Worm (Caenorhabditis elegans) whole organism, L4 larva: ENCODE results near the gene ZK1248.19.

Source experiments
- T20F7.1 ChIP-seq: fragments of 200-800 bp; sonication (Bioruptor generic); optimal IDR thresholded peaks from 2 replicates; lab custom pipeline; 2018; ENCODE audit warnings: mild to moderate bottlenecking, missing genetic modification characterization, missing compliant biosample characterization
- lin-13 ChIP-seq: fragments of 150-350 bp; optimal IDR thresholded peaks from 2 replicates; lab custom pipeline; 2014; ENCODE audit warnings: missing biosample characterization, missing genetic modification reagents, missing genetic modification characterization
- mdl-1 ChIP-seq, 2 experiments: fragments of 150-350 bp in 1 of 2; sonication (generic microtip) in 1 of 2; optimal IDR thresholded peaks; 2 replicates each; lab custom pipeline; 2014 to 2017; ENCODE audit warnings: missing biosample characterization in 2 of 2, missing genetic modification characterization in 2 of 2
- nhr-25 ChIP-seq: sonication (generic microtip); optimal IDR thresholded peaks from 2 replicates; lab custom pipeline; 2017; ENCODE audit warnings: missing genetic modification characterization, mild to moderate bottlenecking, missing compliant biosample characterization, antibody characterized with exemption, moderate library complexity, borderline replicate concordance; ENCODE audit not compliant: insufficient read depth
- nhr-28 ChIP-seq: fragments of 150-350 bp; optimal IDR thresholded peaks from 2 replicates; lab custom pipeline; 2014; ENCODE audit warnings: missing biosample characterization, missing genetic modification characterization
- nhr-6 ChIP-seq: fragments of 150-350 bp; optimal IDR thresholded peaks from 2 replicates; lab custom pipeline; 2014; ENCODE audit warnings: missing biosample characterization, missing genetic modification characterization
- pha-4 ChIP-seq, 2 experiments: fragments of 150-350 bp in 1 of 2; fragments of 200-800 bp in 1 of 2; sonication (Bioruptor generic) in 1 of 2; IDR thresholded peaks in 1 of 2; optimal IDR thresholded peaks in 1 of 2; 2 replicates each; pipeline versions ENCODE4 v1.3.6 to Lab custom; 2014 to 2022; ENCODE audit warnings: missing genetic modification characterization in 2 of 2, missing genetic modification reagents in 2 of 2, missing biosample characterization in 1 of 2, missing compliant biosample characterization in 1 of 2
- snpc-4 ChIP-seq: fragments of 150-350 bp; optimal IDR thresholded peaks from 2 replicates; lab custom pipeline; 2014; ENCODE audit warnings: missing biosample characterization, missing genetic modification characterization
- unc-39 ChIP-seq: sonication (generic microtip); optimal IDR thresholded peaks from 2 replicates; lab custom pipeline; 2017; ENCODE audit warnings: missing biosample characterization, missing genetic modification characterization

ce11 chrII:5833136-5833535 is 6.1 kb downstream of the ZK1248.19 start, which contains the start of gene gtap-1:
- no peak for TF ChIP-seq unc-39 (tag; lab: Kevin White, UChicago)
- no peak for TF ChIP-seq nhr-6
- TF ChIP-seq pha-4 (GFP tag; IDR thresholded peaks at IDR 0.05; lab: Robert Waterston, UW), result no peak
- no peak for TF ChIP-seq pha-4 (tag; optimal IDR thresholded peaks at IDR 0.05; lab: Kevin White, UChicago)
- TF ChIP-seq snpc-4 (tag; lab: Kevin White, UChicago), result no peak
- TF ChIP-seq nhr-28 (tag; lab: Kevin White, UChicago), result no peak
- TF ChIP-seq T20F7.1 (GFP tag; lab: Kevin White, UChicago), result no peak
- TF ChIP-seq nhr-25 (tag; lab: Kevin White, UChicago), result no peak
- TF ChIP-seq mdl-1 (tag; optimal IDR thresholded peaks at IDR 0.05; lab: Kevin White, UChicago), result no peak
- TF ChIP-seq lin-13, result no peak
